Worm (Caenorhabditis elegans): Measurements from ENCODE around the gene F59A6.10.
A peak's percentile ranks its signal among the peaks of the same experiment; 100 is the strongest.

The F59A6.10 gene

ce11 chrII:4967636-4968035, 36.1 kb upstream of the F59A6.10 start:
- no peak for TF ChIP-seq ztf-11 (tag; optimal IDR thresholded peaks at IDR 0.05)
- TF ChIP-seq zip-8 (tag; optimal IDR thresholded peaks at IDR 0.05): no peak
- TF ChIP-seq unc-39 (tag; optimal IDR thresholded peaks at IDR 0.05): no peak
- no peak for TF ChIP-seq sptf-1 (tag; optimal IDR thresholded peaks at IDR 0.05)
- no peak for TF ChIP-seq drap-1 (GFP tag; optimal IDR thresholded peaks at IDR 0.05)
- TF ChIP-seq lin-32 (GFP tag; optimal IDR thresholded peaks at IDR 0.05): no peak
- no peak for TF ChIP-seq nhr-76 (tag; optimal IDR thresholded peaks at IDR 0.05)
- no peak for TF ChIP-seq ceh-43 (GFP tag; optimal IDR thresholded peaks at IDR 0.05)
- no peak for TF ChIP-seq ceh-83 (GFP tag; optimal IDR thresholded peaks at IDR 0.05)
- TF ChIP-seq snpc-4 (tag; optimal IDR thresholded peaks at IDR 0.05): no peak
- no peak for TF ChIP-seq mls-2 (tag; optimal IDR thresholded peaks at IDR 0.05)
- no peak for TF ChIP-seq nhr-2 (tag; optimal IDR thresholded peaks at IDR 0.05)
- no peak for TF ChIP-seq ham-2 (GFP tag; optimal IDR thresholded peaks at IDR 0.05)
- TF ChIP-seq M03D4.4 (tag; optimal IDR thresholded peaks at IDR 0.05): no peak
- no peak for TF ChIP-seq unc-62 (GFP tag; optimal IDR thresholded peaks at IDR 0.05)

DNA sequence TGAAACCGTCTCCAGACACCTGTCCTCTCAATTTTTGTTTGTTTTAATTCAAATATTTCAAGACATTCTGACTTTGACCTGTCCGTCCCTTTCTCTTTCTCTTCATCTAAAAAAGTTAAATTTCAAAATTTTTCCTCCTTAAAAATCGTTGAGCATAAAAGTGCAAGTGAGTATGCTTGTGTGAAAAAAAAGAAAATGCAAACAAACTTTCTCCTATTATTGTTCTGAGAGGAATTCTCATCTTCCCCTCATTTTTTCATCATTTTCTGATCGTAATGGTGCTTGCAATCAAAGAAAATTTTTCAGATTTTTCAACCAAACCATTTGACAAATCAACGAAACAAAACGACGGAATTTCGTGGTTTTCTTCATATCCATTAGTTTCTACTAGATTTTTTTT, 34.9 kb upstream of the F59A6.10 start, which contains the start of gene shc-2:
Gene shc-2, plus strand, starts transcription at position 301 of the 400 bp plus-strand sequence.
- TF ChIP-seq blmp-1 (tag; optimal IDR thresholded peaks at IDR 0.05) (no peak), nhr-28 (tag; optimal IDR thresholded peaks at IDR 0.05) (no peak), nhr-12 (tag; optimal IDR thresholded peaks at IDR 0.05) (no peak), snpc-4 (tag; optimal IDR thresholded peaks at IDR 0.05) (no peak), drap-1 (GFP tag; optimal IDR thresholded peaks at IDR 0.05) (no peak), hlh-1 (tag; optimal IDR thresholded peaks at IDR 0.05) (no peak), ceh-43 (GFP tag; optimal IDR thresholded peaks at IDR 0.05) (no peak), mep-1 (tag; optimal IDR thresholded peaks at IDR 0.05) (no peak), ceh-39 (tag; optimal IDR thresholded peaks at IDR 0.05) (no peak), unc-62 (GFP tag; optimal IDR thresholded peaks at IDR 0.05) (no peak)

DNA sequence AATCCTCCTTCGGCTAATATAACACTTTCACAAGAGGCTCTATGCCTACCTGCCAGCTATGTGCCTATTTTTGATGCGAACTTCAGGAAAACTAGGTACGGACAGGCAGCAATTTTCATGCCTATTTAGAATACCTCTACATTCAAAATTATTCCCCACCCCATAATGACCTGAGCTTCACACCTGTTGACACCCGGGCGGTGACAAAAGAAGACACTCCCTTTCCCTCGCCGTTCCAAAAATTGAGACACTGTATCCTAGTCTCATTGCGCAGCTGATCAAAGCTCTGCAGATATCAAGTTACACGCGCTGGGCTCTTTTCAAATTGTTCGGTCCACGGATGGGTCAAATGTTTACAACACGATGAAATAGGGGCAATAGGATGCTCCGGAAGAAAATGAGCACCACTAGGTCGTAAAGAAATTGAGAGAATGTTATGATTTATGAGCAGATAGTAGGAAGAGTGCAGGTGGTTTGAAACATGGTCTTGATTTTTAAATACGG, 29.3 kb upstream of the F59A6.10 start:
- TF ChIP-seq snpc-4 (tag; optimal IDR thresholded peaks at IDR 0.05) (no peak), drap-1 (GFP tag; optimal IDR thresholded peaks at IDR 0.05) (no peak), lin-32 (GFP tag; optimal IDR thresholded peaks at IDR 0.05) (peak; percentile 54)

- TF ChIP-seq ces-1 (GFP tag; optimal IDR thresholded peaks at IDR 0.05) (no peak), pha-4 (tag; optimal IDR thresholded peaks at IDR 0.05) (peak; percentile 24), nhr-2 (tag; optimal IDR thresholded peaks at IDR 0.05) (peak; percentile 67)
Observed at ce11 chrII:4975311-4975710, 28.4 kb upstream of the F59A6.10 start.

DNA sequence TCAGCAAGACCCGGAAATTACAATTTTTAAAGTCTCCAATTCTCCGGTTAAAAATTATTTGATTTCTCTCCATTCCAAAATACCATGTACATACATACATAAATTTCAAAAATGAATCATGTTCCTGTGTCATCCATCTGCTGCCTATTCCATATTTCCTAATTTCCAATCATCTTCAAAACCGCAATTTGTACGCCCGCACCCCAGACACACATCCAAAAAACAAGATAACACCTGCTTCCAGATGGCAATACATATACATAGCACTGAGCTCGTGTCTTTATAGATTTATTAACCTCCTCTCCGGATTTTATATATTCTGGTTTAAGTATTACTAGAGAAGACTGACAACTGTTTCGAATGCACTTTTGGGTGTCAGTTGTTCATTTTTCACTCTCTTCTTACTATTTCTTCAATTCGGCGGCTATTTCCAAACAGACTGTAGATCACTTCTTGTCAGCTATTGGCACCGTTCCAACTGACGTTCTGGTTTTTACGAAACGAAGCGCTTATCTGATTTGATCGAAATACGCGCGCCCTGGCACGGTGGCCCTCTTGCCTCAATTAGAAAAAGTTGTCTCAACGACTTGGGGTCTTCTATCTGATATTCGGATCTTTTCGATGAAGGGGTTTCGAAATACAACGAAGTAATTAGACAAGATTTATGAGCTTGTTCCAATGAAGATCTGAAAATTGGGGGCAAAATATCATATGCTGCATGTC, 21.9 kb upstream of the F59A6.10 start:
- peak; percentile 92 for TF ChIP-seq lin-32 (GFP tag; optimal IDR thresholded peaks at IDR 0.05)
- TF ChIP-seq hlh-1 (tag; optimal IDR thresholded peaks at IDR 0.05): peak; percentile 21
- TF ChIP-seq ces-1 (GFP tag; optimal IDR thresholded peaks at IDR 0.05): no peak

DNA sequence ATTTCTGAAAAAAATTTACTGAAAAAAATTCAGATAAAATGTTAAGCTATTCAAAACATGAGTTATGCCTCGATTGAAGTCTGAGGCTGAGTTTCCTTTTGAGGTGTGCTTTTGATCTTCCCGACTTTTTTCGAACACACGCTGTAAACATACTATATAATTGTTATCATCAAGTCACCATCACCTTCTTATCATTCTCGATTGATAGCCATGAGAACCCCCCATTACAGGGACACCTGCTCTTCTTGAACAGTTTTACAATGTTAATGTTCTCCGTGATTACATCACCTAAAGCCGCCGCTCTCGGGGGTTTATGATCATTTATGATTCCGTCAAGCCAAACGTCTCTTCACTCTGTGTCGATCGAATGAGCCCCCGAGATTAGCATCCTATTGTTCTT, 19.6 kb upstream of the F59A6.10 start:
- no peak for TF ChIP-seq flh-1 (GFP tag; optimal IDR thresholded peaks at IDR 0.05)
- TF ChIP-seq pha-4 (tag; optimal IDR thresholded peaks at IDR 0.05): no peak
- no peak for TF ChIP-seq tbx-8 (GFP tag; optimal IDR thresholded peaks at IDR 0.05)

DNA sequence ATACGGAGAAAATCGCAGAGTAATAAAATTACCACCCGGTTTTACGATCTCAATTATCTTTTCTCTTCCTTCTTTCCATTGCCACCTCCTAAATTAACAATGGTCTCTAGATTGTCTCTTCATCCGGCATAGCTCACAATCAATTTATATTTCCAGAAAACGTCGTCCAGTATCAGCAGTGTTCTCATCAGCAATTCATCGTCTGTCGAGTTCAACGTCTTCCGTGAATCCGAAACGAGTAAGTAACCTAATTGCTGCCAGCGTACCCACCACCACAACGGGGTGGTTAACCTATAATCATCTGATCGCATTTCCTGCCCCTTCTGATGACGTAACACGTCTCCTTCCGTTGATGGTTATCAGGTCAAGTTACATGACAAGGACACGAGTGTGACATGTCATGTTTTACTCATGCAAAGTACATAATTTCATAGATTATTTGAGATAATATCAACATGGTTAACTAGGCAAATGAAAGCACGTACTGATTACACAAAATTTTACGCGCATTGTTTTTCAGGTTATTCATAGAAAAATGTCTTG, 17.7 kb upstream of the F59A6.10 start:
- TF ChIP-seq ces-1 (GFP tag; optimal IDR thresholded peaks at IDR 0.05) (peak; percentile 15), sptf-1 (tag; optimal IDR thresholded peaks at IDR 0.05) (peak; percentile 1), bed-3 (GFP tag; optimal IDR thresholded peaks at IDR 0.05) (no peak), ceh-83 (GFP tag; optimal IDR thresholded peaks at IDR 0.05) (peak; percentile 58), flh-1 (GFP tag; optimal IDR thresholded peaks at IDR 0.05) (no peak), zip-8 (tag; optimal IDR thresholded peaks at IDR 0.05) (peak; percentile 82), drap-1 (GFP tag; optimal IDR thresholded peaks at IDR 0.05) (no peak), nhr-2 (tag; optimal IDR thresholded peaks at IDR 0.05) (peak; percentile 93), unc-62 (GFP tag; optimal IDR thresholded peaks at IDR 0.05) (peak; percentile 60), elt-1 (tag; optimal IDR thresholded peaks at IDR 0.05; ENCODE audit: borderline replicate concordance, insufficient read depth) (peak; percentile 87), unc-39 (tag; optimal IDR thresholded peaks at IDR 0.05) (no peak), mab-5 (tag; optimal IDR thresholded peaks at IDR 0.05) (no peak), tbx-8 (GFP tag; optimal IDR thresholded peaks at IDR 0.05) (no peak)

Data from whole organism, mixed stage, embryonic.